Worm (Caenorhabditis elegans): ENCODE data around the gene trmt-10C.2.

- TF ChIP-seq ceh-32 (tag; optimal IDR thresholded peaks at IDR 0.05; ENCODE audit: poor library complexity): no peak
- TF ChIP-seq zfp-3 (GFP tag; conservative IDR thresholded peaks at IDR 0.05): no peak
- no peak for TF ChIP-seq skn-1 (tag; optimal IDR thresholded peaks at IDR 0.05)
- no peak for TF ChIP-seq nhr-10 (tag; optimal IDR thresholded peaks at IDR 0.05)
- TF ChIP-seq madf-9 (GFP tag; conservative IDR thresholded peaks at IDR 0.05): no peak
- no peak for TF ChIP-seq lsy-2 (tag; optimal IDR thresholded peaks at IDR 0.05)
These were observed 48.0 kb upstream of the trmt-10C.2 start, which contains the start of gene F47D12.3 for ce11 chrIII:6298131-6298530.

Data from whole organism, L4 larva.